Fruit fly (Drosophila melanogaster): ENCODE results near the gene CG16965.

dm6 chr2L:12020735-12021134 is 39.3 kb downstream of the CG16965 start, which contains the start of gene Wdr81:
- TF ChIP-seq cic (GFP tag; optimal IDR thresholded peaks at IDR 0.05) (no peak), kay (GFP tag; ENCODE audit: borderline replicate concordance) (no peak), CG33017 (tag; optimal IDR thresholded peaks at IDR 0.05) (no peak), pad (GFP tag; optimal IDR thresholded peaks at IDR 0.05) (no peak), CG11617 (GFP tag; optimal IDR thresholded peaks at IDR 0.05) (no peak), Clk (GFP tag; optimal IDR thresholded peaks at IDR 0.05) (no peak), Hr96 (GFP tag; optimal IDR thresholded peaks at IDR 0.05) (no peak), cnc (optimal IDR thresholded peaks at IDR 0.05) (no peak)
